Fruit fly (Drosophila melanogaster) whole organism, wandering third instar larva: ENCODE data around the gene Adgf-D.

Experiments
- br ChIP-seq: fragments of 200-800 bp; sonication (Bioruptor generic); optimal IDR thresholded peaks from 2 replicates; lab custom pipeline; 2016; ENCODE audit warnings: missing biosample characterization, missing genetic modification characterization
- pan ChIP-seq: fragments of >200 bp; optimal IDR thresholded peaks from 2 replicates; lab custom pipeline; 2017
- usp ChIP-seq: fragments of >200 bp; optimal IDR thresholded peaks from 2 replicates; lab custom pipeline; 2017; ENCODE audit warnings: missing biosample characterization, missing genetic modification characterization

- TF ChIP-seq br (no peak), usp (GFP tag; lab: Kevin White, UChicago) (no peak), pan (lab: Kevin White, UChicago) (no peak)
Measured at dm6 chr3R:13684569-13685402, 20.4 kb downstream of the Adgf-D start.
